Fruit fly (Drosophila melanogaster): ENCODE data around the gene P5CS.
A peak's percentile ranks its signal among the peaks of the same experiment; 100 is the strongest.

The P5CS gene

DNA sequence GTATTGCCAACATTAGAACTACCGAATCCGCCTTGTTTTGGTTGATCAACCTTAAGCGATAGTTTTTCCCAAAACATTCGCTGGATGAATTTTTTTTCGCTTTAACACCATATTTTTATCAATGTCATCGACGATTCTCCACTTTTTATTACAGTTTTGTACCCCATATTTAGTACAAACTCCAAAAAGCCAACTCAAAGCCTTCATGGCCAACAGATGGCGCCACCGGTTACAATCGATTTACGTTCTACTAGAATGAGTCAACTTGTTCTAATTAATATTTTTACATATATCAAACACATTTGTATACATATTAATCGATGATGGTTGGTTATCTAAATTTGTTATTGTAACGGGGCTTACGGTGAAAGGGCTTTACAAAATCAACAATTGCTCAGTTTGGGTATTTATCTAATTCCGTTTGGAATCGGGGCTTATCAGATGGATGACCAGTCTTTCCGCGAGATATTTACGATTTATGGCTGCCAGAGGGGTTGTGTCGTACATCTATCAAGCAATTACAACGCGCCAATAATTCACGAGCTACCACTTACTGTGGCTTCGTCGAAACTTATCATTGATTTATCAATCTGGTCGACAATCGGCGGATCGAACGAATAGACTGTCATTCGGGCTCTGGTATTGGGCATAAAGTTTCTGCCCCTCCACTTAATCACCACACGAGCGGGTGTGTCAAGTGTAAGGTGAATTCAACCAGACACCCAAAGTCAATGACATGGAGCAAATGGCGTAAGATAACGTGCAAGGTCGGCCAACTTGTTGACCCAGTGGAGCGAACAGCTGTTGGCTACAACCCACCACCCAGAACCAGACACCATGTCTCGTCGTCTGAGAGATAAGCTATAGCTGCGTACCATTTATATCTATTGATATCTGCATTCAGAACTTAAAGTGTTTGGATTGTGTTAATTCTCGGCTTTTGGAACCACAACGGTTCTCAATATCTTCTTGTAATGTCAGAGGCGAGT lies 18.5 kb upstream of the P5CS start:
- TF ChIP-seq exex (tag; optimal IDR thresholded peaks at IDR 0.05), result peak; percentile 71
- TF ChIP-seq sens-2 (GFP tag; IDR thresholded peaks at IDR 0.05), result no peak
- no peak for TF ChIP-seq NC2α (GFP tag; optimal IDR thresholded peaks at IDR 0.05)
- TF ChIP-seq Dll (GFP tag; IDR thresholded peaks at IDR 0.05; ENCODE audit: partially characterized antibody), result peak; percentile 60
- TF ChIP-seq Blimp-1 (GFP tag; optimal IDR thresholded peaks at IDR 0.05), result no peak
- TF ChIP-seq B-H1 (GFP tag; IDR thresholded peaks at IDR 0.05), result no peak
- TF ChIP-seq Six4 (GFP tag; optimal IDR thresholded peaks at IDR 0.05), result no peak
- TF ChIP-seq B-H2 (GFP tag; optimal IDR thresholded peaks at IDR 0.05), result no peak
- no peak for TF ChIP-seq wek (GFP tag; optimal IDR thresholded peaks at IDR 0.05)
- TF ChIP-seq Dek (tag; optimal IDR thresholded peaks at IDR 0.05), result no peak
- TF ChIP-seq CG10431 (GFP tag; optimal IDR thresholded peaks at IDR 0.05), result no peak
- TF ChIP-seq psq (GFP tag; optimal IDR thresholded peaks at IDR 0.05), result no peak
- TF ChIP-seq CG10543 (GFP tag; optimal IDR thresholded peaks at IDR 0.05), result peak; percentile 29
- TF ChIP-seq Scr (GFP tag; IDR thresholded peaks at IDR 0.05; ENCODE audit: partially characterized antibody), result peak; percentile 29; the same call in 1 of the 2 replicates
- peak in 1 of 2 experiments; percentile 60 for TF ChIP-seq Hr78 (GFP tag; optimal IDR thresholded peaks at IDR 0.05)
- TF ChIP-seq lola (GFP tag; optimal IDR thresholded peaks at IDR 0.05), result no peak
- peak; percentile 30 for TF ChIP-seq pita (GFP tag; optimal IDR thresholded peaks at IDR 0.05)
- TF ChIP-seq gfzf (GFP tag; optimal IDR thresholded peaks at IDR 0.05), result peak; percentile 26
- no peak for TF ChIP-seq odd (GFP tag; optimal IDR thresholded peaks at IDR 0.05)
- no peak for TF ChIP-seq Dp (GFP tag; optimal IDR thresholded peaks at IDR 0.05)
- peak; percentile 46 for TF ChIP-seq Med (GFP tag)
- no peak for TF ChIP-seq inv (GFP tag; IDR thresholded peaks at IDR 0.05; ENCODE audit: partially characterized antibody)
- no peak for TF ChIP-seq gt (GFP tag; IDR thresholded peaks at IDR 0.05)
- TF ChIP-seq crp (GFP tag; optimal IDR thresholded peaks at IDR 0.05), result peak in 1 of 2 experiments; percentile 21
- TF ChIP-seq mirr (GFP tag; optimal IDR thresholded peaks at IDR 0.05), result peak; percentile 37
- no peak for TF ChIP-seq Hr39 (optimal IDR thresholded peaks at IDR 0.05)
- TF ChIP-seq CG16863 (GFP tag; optimal IDR thresholded peaks at IDR 0.05), result no peak
- no peak for TF ChIP-seq eve (GFP tag; optimal IDR thresholded peaks at IDR 0.05)
- TF ChIP-seq row (GFP tag; IDR thresholded peaks at IDR 0.05), result no peak
- no peak for TF ChIP-seq CG12659 (GFP tag; optimal IDR thresholded peaks at IDR 0.05)
- no peak for TF ChIP-seq CG7372 (GFP tag; IDR thresholded peaks at IDR 0.05)
- TF ChIP-seq CG2199 (GFP tag; IDR thresholded peaks at IDR 0.05), result peak; percentile 85
- peak; percentile 91 for TF ChIP-seq CTCF (GFP tag; optimal IDR thresholded peaks at IDR 0.05)
- no peak for TF ChIP-seq CG7271 (tag; optimal IDR thresholded peaks at IDR 0.05)
- TF ChIP-seq ac (GFP tag; optimal IDR thresholded peaks at IDR 0.05), result no peak
- no peak for TF ChIP-seq cg (GFP tag; optimal IDR thresholded peaks at IDR 0.05)
- no peak for TF ChIP-seq CG10565 (GFP tag; optimal IDR thresholded peaks at IDR 0.05)
- TF ChIP-seq cad (GFP tag; optimal IDR thresholded peaks at IDR 0.05), result no peak
- no peak for TF ChIP-seq D19B (GFP tag; optimal IDR thresholded peaks at IDR 0.05)
- no peak for TF ChIP-seq CG17186 (GFP tag; optimal IDR thresholded peaks at IDR 0.05)
- TF ChIP-seq CG42726 (GFP tag; IDR thresholded peaks at IDR 0.05; ENCODE audit: partially characterized antibody), result 0 out of 2 replicates have a peak, but pooled peaks have one; percentile 31
- no peak for TF ChIP-seq CG9437 (GFP tag; optimal IDR thresholded peaks at IDR 0.05)
- TF ChIP-seq peb (GFP tag; IDR thresholded peaks at IDR 0.05), result no peak
- TF ChIP-seq CG6254 (GFP tag; optimal IDR thresholded peaks at IDR 0.05), result no peak
- no peak for TF ChIP-seq HmgD (GFP tag; optimal IDR thresholded peaks at IDR 0.05)
- TF ChIP-seq hbn (GFP tag; IDR thresholded peaks at IDR 0.05; ENCODE audit: partially characterized antibody), result no peak
- no peak for TF ChIP-seq CG7556 (GFP tag; optimal IDR thresholded peaks at IDR 0.05)
- no peak for TF ChIP-seq btn (GFP tag; optimal IDR thresholded peaks at IDR 0.05)

Measured in whole organism, embryonic.